Worm (Caenorhabditis elegans) whole organism, L1 larva: Measurements from ENCODE around the gene wdfy-2.

Experiments
- C16A3.4 ChIP-seq: fragments of 150-350 bp; optimal IDR thresholded peaks from 2 replicates; lab custom pipeline; 2014; ENCODE audit warnings: missing biosample characterization, missing genetic modification characterization
- alr-1 ChIP-seq: fragments of 200-800 bp; sonication (Bioruptor generic); optimal IDR thresholded peaks from 2 replicates; lab custom pipeline; 2018; ENCODE audit warnings: borderline replicate concordance, mild to moderate bottlenecking, missing genetic modification characterization, missing compliant biosample characterization
- ama-1 ChIP-seq: fragments of 150-350 bp; optimal IDR thresholded peaks from 2 replicates; lab custom pipeline; 2014
- blmp-1 ChIP-seq: fragments of 150-350 bp; optimal IDR thresholded peaks from 2 replicates; lab custom pipeline; 2014; ENCODE audit warnings: missing biosample characterization, missing genetic modification characterization
- ceh-82 ChIP-seq, 3 experiments: fragments of 150-350 bp in 1 of 3; sonication (generic microtip) in 2 of 3; optimal IDR thresholded peaks; 2 replicates each; lab custom pipeline; 2014 to 2017; ENCODE audit warnings: missing biosample characterization in 3 of 3, missing genetic modification characterization in 3 of 3
- ces-1 ChIP-seq: fragments of 150-350 bp; optimal IDR thresholded peaks from 2 replicates; lab custom pipeline; 2014; ENCODE audit warnings: missing biosample characterization, missing genetic modification reagents, missing genetic modification characterization
- dpl-1 ChIP-seq, 3 experiments: fragments of 150-350 bp in 2 of 3; sonication (generic microtip) in 1 of 3; optimal IDR thresholded peaks; 2 replicates each; lab custom pipeline; 2014 to 2017; ENCODE audit warnings: missing biosample characterization in 3 of 3, missing genetic modification characterization in 3 of 3, missing genetic modification reagents in 3 of 3
- efl-1 ChIP-seq, 4 experiments: fragments of 150-350 bp; optimal IDR thresholded peaks in 3 of 4; peaks in 1 of 4; 1 replicate in 1 of 4; 2 replicates in 3 of 4; lab custom pipeline; 2014; ENCODE audit warnings: missing biosample characterization in 2 of 4, missing genetic modification characterization in 2 of 4, missing genetic modification reagents in 2 of 4
- elt-2 ChIP-seq: sonication (generic microtip); optimal IDR thresholded peaks from 2 replicates; lab custom pipeline; 2016; ENCODE audit warnings: missing genetic modification characterization, mild to moderate bottlenecking, inconsistent platforms, missing compliant biosample characterization, missing genetic modification reagents
- elt-3 ChIP-seq, 6 experiments: fragments of 150-350 bp in 1 of 6; sonication (generic microtip); optimal IDR thresholded peaks; 2 replicates each; lab custom pipeline; 2017 to 2018; ENCODE audit warnings: missing biosample characterization in 6 of 6, missing genetic modification characterization in 6 of 6, inconsistent platforms in 1 of 6
- grh-1 ChIP-seq: fragments of 200-800 bp; sonication (Bioruptor generic); IDR thresholded peaks from 2 replicates; pipeline ENCODE4 v1.3.6; 2022; ENCODE audit warnings: missing genetic modification reagents, missing genetic modification characterization, missing compliant biosample characterization
- hlh-4 ChIP-seq: sonication (generic microtip); optimal IDR thresholded peaks from 2 replicates; lab custom pipeline; 2016; ENCODE audit warnings: mild to moderate bottlenecking, missing genetic modification characterization, missing compliant biosample characterization
- irx-1 ChIP-seq: sonication (generic microtip); optimal IDR thresholded peaks from 2 replicates; lab custom pipeline; 2016; ENCODE audit warnings: missing genetic modification characterization, missing compliant biosample characterization
- lin-13 ChIP-seq: fragments of 150-350 bp; optimal IDR thresholded peaks from 2 replicates; lab custom pipeline; 2014; ENCODE audit warnings: missing biosample characterization, missing genetic modification reagents, missing genetic modification characterization
- lin-14 ChIP-seq: fragments of 200-800 bp; sonication (Bioruptor generic); optimal IDR thresholded peaks from 2 replicates; lab custom pipeline; 2018; ENCODE audit warnings: mild to moderate bottlenecking, missing genetic modification characterization, moderate library complexity, missing compliant biosample characterization
- lin-35 ChIP-seq, 2 experiments: fragments of 150-350 bp; optimal IDR thresholded peaks; 2 replicates each; lab custom pipeline; 2014; ENCODE audit warnings: missing biosample characterization in 2 of 2, missing genetic modification characterization in 2 of 2, missing genetic modification reagents in 2 of 2
- lin-39 ChIP-seq: fragments of 150-350 bp; optimal IDR thresholded peaks from 2 replicates; lab custom pipeline; 2014; ENCODE audit warnings: missing biosample characterization, missing genetic modification reagents, missing genetic modification characterization
- lsy-2 ChIP-seq, 2 experiments: fragments of 150-350 bp; optimal IDR thresholded peaks; 2 replicates each; lab custom pipeline; 2014; ENCODE audit warnings: missing biosample characterization in 2 of 2, missing genetic modification characterization in 2 of 2
- mdl-1 ChIP-seq, 2 experiments: fragments of 150-350 bp; optimal IDR thresholded peaks; 2 replicates each; lab custom pipeline; 2014 to 2017; ENCODE audit warnings: missing biosample characterization in 2 of 2, missing genetic modification characterization in 2 of 2, inconsistent platforms in 1 of 2
- mep-1 ChIP-seq: fragments of 150-350 bp; optimal IDR thresholded peaks from 2 replicates; lab custom pipeline; 2014; ENCODE audit warnings: missing biosample characterization, missing genetic modification characterization
- nhr-19 ChIP-seq: fragments of 200-800 bp; sonication (Bioruptor generic); conservative IDR thresholded peaks from 2 replicates; pipeline ENCODE4 v1.3.6; 2022; ENCODE audit warnings: missing genetic modification characterization, missing compliant biosample characterization
- nhr-20 ChIP-seq: sonication (generic microtip); optimal IDR thresholded peaks from 2 replicates; lab custom pipeline; 2016; ENCODE audit warnings: mild to moderate bottlenecking, missing genetic modification characterization, missing compliant biosample characterization
- nhr-47 ChIP-seq: sonication (generic microtip); optimal IDR thresholded peaks from 2 replicates; lab custom pipeline; 2016; ENCODE audit warnings: mild to moderate bottlenecking, missing genetic modification characterization, moderate library complexity, missing compliant biosample characterization
- nhr-77 ChIP-seq: fragments of 150-350 bp; optimal IDR thresholded peaks from 2 replicates; lab custom pipeline; 2014; ENCODE audit warnings: missing biosample characterization, missing genetic modification characterization
- nhr-85 ChIP-seq: sonication (generic microtip); peaks from one replicate; lab custom pipeline; 2016; ENCODE audit warnings: missing genetic modification characterization, inconsistent platforms, missing compliant biosample characterization
- nhr-90 ChIP-seq: sonication (generic microtip); optimal IDR thresholded peaks from 2 replicates; lab custom pipeline; 2016; ENCODE audit warnings: mild to moderate bottlenecking, missing genetic modification characterization, missing compliant biosample characterization; ENCODE audit not compliant: poor library complexity
- pax-3 ChIP-seq: fragments of 200-800 bp; sonication (Bioruptor generic); optimal IDR thresholded peaks from 2 replicates; lab custom pipeline; 2018; ENCODE audit warnings: mild to moderate bottlenecking, missing genetic modification characterization, moderate library complexity, missing compliant biosample characterization
- pqm-1 ChIP-seq: sonication (generic microtip); optimal IDR thresholded peaks from 3 replicates; lab custom pipeline; 2017; ENCODE audit warnings: missing biosample characterization, missing genetic modification characterization
- rnt-1 ChIP-seq: sonication (generic microtip); optimal IDR thresholded peaks from 2 replicates; lab custom pipeline; 2016; ENCODE audit warnings: mild to moderate bottlenecking, missing genetic modification characterization, moderate library complexity, missing compliant biosample characterization
- skn-1 ChIP-seq: fragments of 150-350 bp; optimal IDR thresholded peaks from 2 replicates; lab custom pipeline; 2014; ENCODE audit warnings: missing biosample characterization, missing genetic modification characterization
- snpc-4 ChIP-seq: fragments of 150-350 bp; optimal IDR thresholded peaks from 2 replicates; lab custom pipeline; 2014; ENCODE audit warnings: missing biosample characterization, missing genetic modification characterization
- snu-23 ChIP-seq: sonication (generic microtip); optimal IDR thresholded peaks from 2 replicates; lab custom pipeline; 2016; ENCODE audit warnings: missing genetic modification characterization, missing compliant biosample characterization
- sptf-1 ChIP-seq: fragments of 150-350 bp; optimal IDR thresholded peaks from 2 replicates; lab custom pipeline; 2014; ENCODE audit warnings: missing biosample characterization, missing genetic modification characterization
- sup-37 ChIP-seq: fragments of 200-800 bp; sonication (Bioruptor generic); optimal IDR thresholded peaks from 2 replicates; lab custom pipeline; 2018; ENCODE audit warnings: mild to moderate bottlenecking, missing genetic modification characterization, missing compliant biosample characterization
- swsn-7 ChIP-seq: sonication (generic microtip); optimal IDR thresholded peaks from 2 replicates; lab custom pipeline; 2016; ENCODE audit warnings: missing genetic modification characterization, missing compliant biosample characterization
- unc-130 ChIP-seq: fragments of 150-350 bp; optimal IDR thresholded peaks from 2 replicates; lab custom pipeline; 2017; ENCODE audit warnings: missing biosample characterization, missing genetic modification characterization, inconsistent platforms
- unc-98 ChIP-seq: fragments of 200-800 bp; sonication (Bioruptor generic); IDR thresholded peaks from 2 replicates; pipeline ENCODE4 v1.3.6; 2022; ENCODE audit warnings: missing genetic modification characterization, missing compliant biosample characterization
- xbp-1 ChIP-seq: sonication (generic microtip); optimal IDR thresholded peaks from 2 replicates; lab custom pipeline; 2016; ENCODE audit warnings: missing genetic modification characterization, missing compliant biosample characterization
- zip-4 ChIP-seq: fragments of 200-800 bp; sonication (Bioruptor generic); optimal IDR thresholded peaks from 2 replicates; lab custom pipeline; 2018; ENCODE audit warnings: mild to moderate bottlenecking, missing genetic modification characterization, moderate library complexity, missing compliant biosample characterization
- ztf-4 ChIP-seq: fragments of 150-350 bp; optimal IDR thresholded peaks from 2 replicates; lab custom pipeline; 2014; ENCODE audit warnings: missing biosample characterization, missing genetic modification characterization

The wdfy-2 gene

ce11 chrII:9279016-9279415, 40.6 kb upstream of the wdfy-2 start:
- TF ChIP-seq ama-1 (lab: Kevin White, UChicago) (no peak), hlh-4 (tag; lab: Kevin White, UChicago) (peak; percentile 95)
- TF ChIP-seq, all 84 proteins: peak for 1

- TF ChIP-seq lin-35 (GFP tag; optimal IDR thresholded peaks at IDR 0.05; lab: Kevin White, UChicago) = peak in 1 of 2 experiments; percentile 12
- TF ChIP-seq pax-3 (tag; lab: Kevin White, UChicago) = no peak
- TF ChIP-seq lsy-2 (tag; optimal IDR thresholded peaks at IDR 0.05; lab: Kevin White, UChicago) = no peak
- TF ChIP-seq ces-1 (GFP tag; lab: Kevin White, UChicago) = no peak
- peak in 1 of 6 experiments; percentile 35 for TF ChIP-seq elt-3 (tag; optimal IDR thresholded peaks at IDR 0.05; lab: Kevin White, UChicago)
- no peak for TF ChIP-seq sptf-1 (tag; lab: Kevin White, UChicago)
- TF ChIP-seq xbp-1 (tag; lab: Kevin White, UChicago) = no peak
- no peak for TF ChIP-seq efl-1 (optimal IDR thresholded peaks at IDR 0.05; lab: Kevin White, UChicago)
- TF ChIP-seq efl-1 (GFP tag; optimal IDR thresholded peaks at IDR 0.05 in 1 of 2; lab: Kevin White, UChicago) = peak in 1 of 2 experiments; percentile 46
- TF ChIP-seq ztf-4 (tag; lab: Kevin White, UChicago) = no peak
- no peak for TF ChIP-seq nhr-47
- peak; percentile 14 for TF ChIP-seq nhr-20 (tag; lab: Kevin White, UChicago)
- no peak for TF ChIP-seq unc-98 (GFP tag; lab: Robert Waterston, UW)
- TF ChIP-seq blmp-1 (tag; lab: Kevin White, UChicago) = peak; percentile 6
- TF ChIP-seq pqm-1 (tag; lab: Kevin White, UChicago) = no peak
- TF ChIP-seq alr-1 = no peak
- no peak for TF ChIP-seq sup-37
- no peak for TF ChIP-seq grh-1 (GFP tag; lab: Robert Waterston, UW)
- TF ChIP-seq elt-2 = no peak
- TF ChIP-seq, all 84 proteins: peak for 5
These were observed 39.5 kb upstream of the wdfy-2 start, which contains the start of gene gldi-3 for ce11 chrII:9280048-9280772. Gene gldi-3 (minus strand): TSS chrII:9280098.

ce11 chrII:9280846-9281245, 38.8 kb upstream of the wdfy-2 start:
- TF ChIP-seq C16A3.4 (tag; lab: Kevin White, UChicago) (no peak), efl-1 (optimal IDR thresholded peaks at IDR 0.05; lab: Kevin White, UChicago) (no peak), efl-1 (GFP tag; optimal IDR thresholded peaks at IDR 0.05 in 1 of 2; lab: Kevin White, UChicago) (peak in 1 of 2 experiments; percentile 46)

- TF ChIP-seq dpl-1 (GFP tag; optimal IDR thresholded peaks at IDR 0.05; lab: Kevin White, UChicago) (peak in 1 of 3 experiments; percentile 3), irx-1 (tag; lab: Kevin White, UChicago) (no peak), blmp-1 (tag; lab: Kevin White, UChicago) (peak; percentile 75), nhr-19 (GFP tag; lab: Robert Waterston, UW) (peak; percentile 25), unc-130 (tag; lab: Kevin White, UChicago) (peak; percentile 33), snpc-4 (tag; lab: Kevin White, UChicago) (peak; percentile 28), lin-13 (no peak), mdl-1 (tag; optimal IDR thresholded peaks at IDR 0.05; lab: Kevin White, UChicago) (no peak), elt-3 (tag; optimal IDR thresholded peaks at IDR 0.05; lab: Kevin White, UChicago) (peak in 1 of 6 experiments; percentile 23), lin-14 (peak; percentile 92), swsn-7 (tag; lab: Kevin White, UChicago) (peak; percentile 27), lin-39 (tag; lab: Kevin White, UChicago) (no peak), nhr-47 (peak; percentile 4), ceh-82 (tag; optimal IDR thresholded peaks at IDR 0.05; lab: Kevin White, UChicago) (peak in 2 of 3 experiments; percentile 10 to 61), rnt-1 (peak; percentile 36), efl-1 (optimal IDR thresholded peaks at IDR 0.05; lab: Kevin White, UChicago) (peak in 1 of 2 experiments; percentile 20), efl-1 (GFP tag; optimal IDR thresholded peaks at IDR 0.05 in 1 of 2; lab: Kevin White, UChicago) (no peak), snu-23 (GFP tag; lab: Kevin White, UChicago) (peak; percentile 23), nhr-85 (tag; lab: Kevin White, UChicago) (peak; percentile 50), nhr-77 (tag; lab: Kevin White, UChicago) (peak; percentile 40), skn-1 (tag; lab: Kevin White, UChicago) (peak; percentile 68), lsy-2 (tag; optimal IDR thresholded peaks at IDR 0.05; lab: Kevin White, UChicago) (peak; percentile 26 to 71), nhr-90 (tag; lab: Kevin White, UChicago) (no peak), mep-1 (tag; lab: Kevin White, UChicago) (peak; percentile 57), zip-4 (peak; percentile 60)
- TF ChIP-seq, all 84 proteins: peak for 19
These were observed 38.1 kb upstream of the wdfy-2 start for ce11 chrII:9281595-9281994.
